Worm (Caenorhabditis elegans) whole organism, young adult: ENCODE data around the gene rnh-1.2.
A peak's percentile ranks its signal among the peaks of the same experiment; 100 is the strongest.

Source experiments
- B0019.2 ChIP-seq: fragments of 200-800 bp; sonication (Bioruptor generic); conservative IDR thresholded peaks from 2 replicates; pipeline ENCODE4 v1.3.6; 2022; ENCODE audit warnings: missing genetic modification reagents, missing genetic modification characterization, missing compliant biosample characterization
- F10E7.11 ChIP-seq: sonication (generic microtip); optimal IDR thresholded peaks from 2 replicates; lab custom pipeline; 2017; ENCODE audit warnings: mild to moderate bottlenecking, missing genetic modification characterization, moderate library complexity, missing compliant biosample characterization
- F33H1.4 ChIP-seq: fragments of 200-800 bp; sonication (Bioruptor generic); IDR thresholded peaks from 2 replicates; pipeline ENCODE4 v1.3.6; 2022; ENCODE audit warnings: missing genetic modification reagents, missing genetic modification characterization, missing compliant biosample characterization
- F49E8.2 ChIP-seq: sonication (generic microtip); optimal IDR thresholded peaks from 3 replicates; lab custom pipeline; 2017; ENCODE audit warnings: missing genetic modification characterization, mild to moderate bottlenecking, missing compliant biosample characterization, antibody characterized with exemption, moderate library complexity; ENCODE audit not compliant: insufficient read depth
- K11D2.4 ChIP-seq: fragments of 200-800 bp; sonication (Bioruptor generic); IDR thresholded peaks from 2 replicates; pipeline ENCODE4 v1.3.6; 2022; ENCODE audit warnings: missing genetic modification reagents, missing genetic modification characterization, missing compliant biosample characterization
- T26A5.8 ChIP-seq: sonication (generic microtip); optimal IDR thresholded peaks from 2 replicates; lab custom pipeline; 2016; ENCODE audit warnings: missing genetic modification characterization, missing compliant biosample characterization
- Y53F4B.3 ChIP-seq: fragments of 200-800 bp; sonication (Bioruptor generic); IDR thresholded peaks from 2 replicates; pipeline ENCODE4 v1.3.6; 2022; ENCODE audit warnings: missing genetic modification reagents, missing genetic modification characterization, missing compliant biosample characterization
- Y56A3A.18 ChIP-seq: fragments of 200-800 bp; sonication (Bioruptor generic); IDR thresholded peaks from 2 replicates; pipeline ENCODE4 v1.3.6; 2022; ENCODE audit warnings: missing genetic modification reagents, missing genetic modification characterization, missing compliant biosample characterization
- Y95B8A.8 ChIP-seq: fragments of 200-800 bp; sonication (Bioruptor generic); IDR thresholded peaks from 2 replicates; pipeline ENCODE4 v1.3.6; 2022; ENCODE audit warnings: missing genetic modification reagents, missing genetic modification characterization, missing compliant biosample characterization
- ZK185.1 ChIP-seq: sonication (generic microtip); optimal IDR thresholded peaks from 2 replicates; lab custom pipeline; 2016; ENCODE audit warnings: mild to moderate bottlenecking, missing genetic modification characterization, missing compliant biosample characterization; ENCODE audit not compliant: poor library complexity, severe bottlenecking
- aptf-2 ChIP-seq: fragments of 200-800 bp; sonication (Bioruptor generic); conservative IDR thresholded peaks from 2 replicates; pipeline ENCODE4 v1.3.6; 2022; ENCODE audit warnings: missing genetic modification reagents, missing genetic modification characterization, missing compliant biosample characterization
- aptf-3 ChIP-seq: fragments of 200-800 bp; sonication (Bioruptor generic); IDR thresholded peaks from 2 replicates; pipeline ENCODE4 v1.3.6; 2022; ENCODE audit warnings: missing genetic modification characterization, missing compliant biosample characterization
- athp-1 ChIP-seq: sonication (generic microtip); optimal IDR thresholded peaks from 2 replicates; lab custom pipeline; 2017; ENCODE audit warnings: mild to moderate bottlenecking, missing genetic modification characterization, missing compliant biosample characterization
- attf-3 ChIP-seq: fragments of 200-800 bp; sonication (Bioruptor generic); conservative IDR thresholded peaks from 2 replicates; pipeline ENCODE4 v1.3.6; 2022; ENCODE audit warnings: missing genetic modification reagents, missing genetic modification characterization, missing compliant biosample characterization
- bed-2 ChIP-seq: fragments of 200-800 bp; sonication (Bioruptor generic); IDR thresholded peaks from 2 replicates; pipeline ENCODE4 v1.3.6; 2022; ENCODE audit warnings: missing genetic modification reagents, missing genetic modification characterization, missing compliant biosample characterization
- ccch-3 ChIP-seq: fragments of 200-800 bp; sonication (Bioruptor generic); optimal IDR thresholded peaks from 2 replicates; lab custom pipeline; 2018; ENCODE audit warnings: mild to moderate bottlenecking, missing genetic modification characterization, missing compliant biosample characterization
- cebp-1 ChIP-seq, 2 experiments: fragments of 200-800 bp in 1 of 2; sonication (Bioruptor generic) in 1 of 2; sonication (generic microtip) in 1 of 2; IDR thresholded peaks in 1 of 2; optimal IDR thresholded peaks in 1 of 2; 2 replicates each; pipeline versions ENCODE4 v1.3.6 to Lab custom; 2017 to 2022; ENCODE audit warnings: missing compliant biosample characterization in 2 of 2, missing genetic modification characterization in 2 of 2, mild to moderate bottlenecking in 1 of 2, missing genetic modification reagents in 1 of 2, moderate library complexity in 1 of 2
- ceh-27 ChIP-seq: fragments of 200-800 bp; sonication (Bioruptor generic); optimal IDR thresholded peaks from 2 replicates; lab custom pipeline; 2018; ENCODE audit warnings: mild to moderate bottlenecking, missing genetic modification characterization, moderate library complexity, missing compliant biosample characterization
- ceh-79 ChIP-seq: sonication (generic microtip); optimal IDR thresholded peaks from 2 replicates; lab custom pipeline; 2017; ENCODE audit warnings: mild to moderate bottlenecking, missing genetic modification characterization, missing compliant biosample characterization
- chd-7 ChIP-seq: sonication (generic microtip); optimal IDR thresholded peaks from 2 replicates; lab custom pipeline; 2016; ENCODE audit warnings: mild to moderate bottlenecking, missing genetic modification characterization, moderate library complexity, missing compliant biosample characterization
- die-1 ChIP-seq: sonication (generic microtip); optimal IDR thresholded peaks from 2 replicates; lab custom pipeline; 2016; ENCODE audit warnings: missing genotype, mild to moderate bottlenecking, missing genetic modification characterization, missing compliant biosample characterization
- dox-1 ChIP-seq: fragments of 200-800 bp; sonication (Bioruptor generic); IDR thresholded peaks from 2 replicates; pipeline ENCODE4 v1.3.6; 2022; ENCODE audit warnings: missing genetic modification reagents, missing genetic modification characterization, missing compliant biosample characterization
- egl-18 ChIP-seq: fragments of 200-800 bp; sonication (Bioruptor generic); IDR thresholded peaks from 2 replicates; pipeline ENCODE4 v1.3.6; 2022; ENCODE audit warnings: missing genetic modification reagents, missing genetic modification characterization, missing compliant biosample characterization
- hmg-1.2 ChIP-seq: fragments of 200-800 bp; sonication (Bioruptor generic); IDR thresholded peaks from 2 replicates; pipeline ENCODE4 v1.3.6; 2022; ENCODE audit warnings: missing genetic modification reagents, missing genetic modification characterization, missing compliant biosample characterization
- let-607 ChIP-seq, 2 experiments: fragments of 200-800 bp in 1 of 2; sonication (Bioruptor generic) in 1 of 2; sonication (generic microtip) in 1 of 2; optimal IDR thresholded peaks; 2 replicates each; lab custom pipeline; 2016 to 2018; ENCODE audit warnings: mild to moderate bottlenecking in 2 of 2, missing compliant biosample characterization in 2 of 2, missing genetic modification characterization in 2 of 2, moderate library complexity in 2 of 2, missing genotype in 1 of 2
- lin-40 ChIP-seq: sonication (generic microtip); optimal IDR thresholded peaks from 2 replicates; lab custom pipeline; 2016; ENCODE audit warnings: missing genetic modification characterization, mild to moderate bottlenecking, missing compliant biosample characterization, missing genotype, missing genetic modification reagents
- lsl-1 ChIP-seq: fragments of 200-800 bp; sonication (Bioruptor generic); optimal IDR thresholded peaks from 2 replicates; lab custom pipeline; 2018; ENCODE audit warnings: mild to moderate bottlenecking, missing genetic modification characterization, moderate library complexity, missing compliant biosample characterization
- lsy-27 ChIP-seq: sonication (generic microtip); optimal IDR thresholded peaks from 2 replicates; lab custom pipeline; 2017; ENCODE audit warnings: missing genetic modification characterization, mild to moderate bottlenecking, missing compliant biosample characterization, antibody characterized with exemption, missing genotype, borderline replicate concordance; ENCODE audit not compliant: insufficient read depth
- madf-6 ChIP-seq: fragments of 200-800 bp; sonication (Bioruptor generic); IDR thresholded peaks from 2 replicates; pipeline ENCODE4 v1.3.6; 2022; ENCODE audit warnings: missing genetic modification reagents, missing genetic modification characterization, missing compliant biosample characterization
- madf-8 ChIP-seq: fragments of 200-800 bp; sonication (Bioruptor generic); conservative IDR thresholded peaks from 2 replicates; pipeline ENCODE4 v1.3.6; 2022; ENCODE audit warnings: missing genetic modification reagents, missing genetic modification characterization, missing compliant biosample characterization
- mcd-1 ChIP-seq: fragments of 200-800 bp; sonication (Bioruptor generic); IDR thresholded peaks from 2 replicates; pipeline ENCODE4 v1.3.6; 2022; ENCODE audit warnings: missing genetic modification reagents, missing genetic modification characterization, missing compliant biosample characterization
- mel-28 ChIP-seq: sonication (generic microtip); optimal IDR thresholded peaks from 2 replicates; lab custom pipeline; 2016; ENCODE audit warnings: borderline replicate concordance, mild to moderate bottlenecking, missing genetic modification characterization, missing compliant biosample characterization
- nfya-1 ChIP-seq: sonication (generic microtip); optimal IDR thresholded peaks from 2 replicates; lab custom pipeline; 2017; ENCODE audit warnings: antibody characterized with exemption, missing compliant biosample characterization, missing genetic modification characterization, borderline replicate concordance; ENCODE audit not compliant: insufficient read depth
- nfyb-1 ChIP-seq: fragments of 200-800 bp; sonication (Bioruptor generic); IDR thresholded peaks from 2 replicates; pipeline ENCODE4 v1.3.6; 2022; ENCODE audit warnings: missing genetic modification reagents, missing genetic modification characterization, missing compliant biosample characterization
- nhr-90 ChIP-seq: sonication (generic microtip); optimal IDR thresholded peaks from 2 replicates; lab custom pipeline; 2016; ENCODE audit warnings: missing genotype, mild to moderate bottlenecking, missing genetic modification characterization, missing compliant biosample characterization
- rcor-1 ChIP-seq: fragments of 200-800 bp; sonication (Bioruptor generic); IDR thresholded peaks from 2 replicates; pipeline ENCODE4 v1.3.6; 2022; ENCODE audit warnings: missing genetic modification reagents, missing genetic modification characterization, missing compliant biosample characterization
- repo-1 ChIP-seq: sonication (generic microtip); optimal IDR thresholded peaks from 2 replicates; lab custom pipeline; 2017; ENCODE audit warnings: mild to moderate bottlenecking, missing genetic modification characterization, missing compliant biosample characterization
- sdz-38 ChIP-seq: sonication (generic microtip); optimal IDR thresholded peaks from 2 replicates; lab custom pipeline; 2016; ENCODE audit warnings: missing genotype, missing genetic modification characterization, missing compliant biosample characterization
- snpc-1.3 ChIP-seq: sonication (generic microtip); optimal IDR thresholded peaks from 2 replicates; lab custom pipeline; 2017; ENCODE audit warnings: missing genetic modification characterization, mild to moderate bottlenecking, missing compliant biosample characterization, antibody characterized with exemption, moderate library complexity, missing genotype, missing genetic modification reagents; ENCODE audit not compliant: insufficient read depth
- somi-1 ChIP-seq: fragments of 200-800 bp; sonication (Bioruptor generic); optimal IDR thresholded peaks from 2 replicates; lab custom pipeline; 2018; ENCODE audit warnings: mild to moderate bottlenecking, missing genetic modification characterization, missing compliant biosample characterization
- xnd-1 ChIP-seq: sonication (generic microtip); optimal IDR thresholded peaks from 2 replicates; lab custom pipeline; 2016; ENCODE audit warnings: missing genotype, missing genetic modification reagents, missing genetic modification characterization, missing compliant biosample characterization
- zfh-2 ChIP-seq: fragments of 200-800 bp; sonication (Bioruptor generic); conservative IDR thresholded peaks from 2 replicates; pipeline ENCODE4 v1.3.6; 2022; ENCODE audit warnings: missing genetic modification reagents, missing genetic modification characterization, missing compliant biosample characterization
- zim-3 ChIP-seq: sonication (generic microtip); optimal IDR thresholded peaks from 2 replicates; lab custom pipeline; 2017; ENCODE audit warnings: mild to moderate bottlenecking, missing genetic modification characterization, moderate library complexity, missing compliant biosample characterization
- ztf-25 ChIP-seq: fragments of 200-800 bp; sonication (Bioruptor generic); IDR thresholded peaks from 2 replicates; pipeline ENCODE4 v1.3.6; 2022; ENCODE audit warnings: missing genetic modification reagents, missing genetic modification characterization, missing compliant biosample characterization

The rnh-1.2 gene

DNA sequence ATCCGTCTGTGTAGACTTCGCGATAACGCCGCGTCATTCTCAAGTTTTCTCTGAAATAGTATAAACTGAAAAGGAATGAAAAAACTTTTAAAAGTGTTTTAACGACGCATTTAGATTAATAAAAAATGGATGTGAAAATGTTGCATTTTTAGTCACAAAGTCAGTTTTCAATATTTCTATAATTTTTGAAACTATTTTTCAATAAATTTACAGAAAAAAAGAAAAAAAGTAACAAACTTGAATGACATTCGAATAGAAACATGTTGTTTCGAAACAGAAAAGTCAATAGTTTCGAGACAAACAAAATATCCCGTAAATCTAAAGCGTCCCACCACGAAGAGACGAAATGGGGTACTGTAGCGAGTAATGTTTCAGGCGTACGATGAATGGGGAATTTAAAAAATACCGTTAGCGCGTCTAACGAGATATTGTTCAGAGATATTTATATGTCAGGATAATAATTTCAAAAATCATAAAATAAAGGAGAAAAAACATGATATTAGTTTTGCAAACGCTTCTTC, at the start of gene rnh-1.2:
Gene rnh-1.2 (minus strand): TSS at position 51 of the 521 bp plus-strand sequence.
- peak; percentile 79 for TF ChIP-seq xnd-1 (tag; lab: Kevin White, UChicago)
- peak; percentile 81 for TF ChIP-seq F33H1.4
- peak; percentile 96 for TF ChIP-seq madf-6
- TF ChIP-seq zfh-2 (GFP tag; lab: Robert Waterston, UW): no peak
- TF ChIP-seq madf-8 (GFP tag; lab: Robert Waterston, UW): peak; percentile 88
- TF ChIP-seq attf-3 (GFP tag; lab: Robert Waterston, UW): no peak
- TF ChIP-seq mel-28 (tag; lab: Kevin White, UChicago): no peak
- TF ChIP-seq lsl-1: peak; percentile 87

DNA sequence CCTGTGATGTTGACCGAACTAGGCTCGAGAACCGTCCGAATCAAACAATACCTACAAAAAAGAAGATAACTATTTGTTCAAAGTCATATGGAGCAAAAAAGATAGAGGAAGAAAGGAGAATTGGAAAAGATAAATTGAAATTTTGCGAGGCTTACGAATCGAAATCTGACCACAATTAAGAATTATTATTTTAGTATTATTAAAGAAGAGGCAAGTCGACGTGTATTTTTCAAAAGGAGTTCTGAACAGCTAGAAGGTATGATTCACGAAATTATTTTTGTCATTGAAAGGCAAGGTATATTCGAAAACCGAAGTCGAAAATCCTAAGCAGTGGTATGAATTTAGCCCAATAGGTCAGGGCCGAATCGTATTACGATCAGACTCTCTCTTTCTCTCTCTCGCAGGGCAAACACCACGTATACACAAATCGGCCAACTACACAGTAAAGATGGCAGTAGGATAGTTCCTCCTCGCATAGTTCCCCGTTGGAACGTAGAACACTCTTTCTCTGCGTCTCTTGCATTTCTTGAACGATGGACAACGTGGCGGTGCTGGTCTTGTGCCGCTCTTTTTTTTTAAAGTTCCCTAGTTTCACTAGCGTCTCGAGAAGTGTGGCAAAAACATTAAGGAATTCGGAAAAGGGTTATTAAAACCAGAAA, 49.3 kb upstream of the rnh-1.2 start, which contains the start of gene vgln-1:
Gene vgln-1 (minus strand): TSS at position 51 of the 659 bp plus-strand sequence.
- TF ChIP-seq Y95B8A.8 (GFP tag; lab: Robert Waterston, UW) (no peak), Y56A3A.18 (GFP tag; lab: Robert Waterston, UW) (0 out of 2 replicates have a peak, but pooled peaks have one; percentile 52), F49E8.2 (no peak), nfya-1 (tag; lab: Kevin White, UChicago) (no peak), ztf-25 (GFP tag; lab: Robert Waterston, UW) (0 out of 2 replicates have a peak, but pooled peaks have one; percentile 56), nfyb-1 (no peak), somi-1 (no peak), K11D2.4 (no peak), lsy-27 (tag; lab: Kevin White, UChicago) (no peak), B0019.2 (GFP tag; lab: Robert Waterston, UW) (no peak), F10E7.11 (tag; lab: Kevin White, UChicago) (no peak), T26A5.8 (no peak), die-1 (tag; lab: Kevin White, UChicago) (no peak), ZK185.1 (tag; lab: Kevin White, UChicago) (peak; percentile 12), bed-2 (GFP tag; lab: Robert Waterston, UW) (no peak), mcd-1 (no peak), aptf-2 (GFP tag; lab: Robert Waterston, UW) (no peak), cebp-1 (GFP tag; IDR thresholded peaks at IDR 0.05; lab: Robert Waterston, UW) (no peak), cebp-1 (tag; optimal IDR thresholded peaks at IDR 0.05; lab: Kevin White, UChicago) (no peak), let-607 (tag; optimal IDR thresholded peaks at IDR 0.05; lab: Kevin White, UChicago) (peak in 1 of 2 experiments; percentile 7), snpc-1.3 (tag; lab: Kevin White, UChicago) (no peak), dox-1 (GFP tag; lab: Robert Waterston, UW) (no peak), rcor-1 (no peak), hmg-1.2 (GFP tag; lab: Robert Waterston, UW) (peak; percentile 48; the same call in 1 of the 2 replicates), chd-7 (tag; lab: Kevin White, UChicago) (no peak), sdz-38 (tag; lab: Kevin White, UChicago) (no peak), aptf-3 (GFP tag; lab: Robert Waterston, UW) (no peak), egl-18 (GFP tag; lab: Robert Waterston, UW) (no peak), madf-6 (peak; percentile 26; the same call in 1 of the 2 replicates), lin-40 (tag; lab: Kevin White, UChicago) (no peak), ceh-79 (tag; lab: Kevin White, UChicago) (no peak), Y53F4B.3 (GFP tag; lab: Robert Waterston, UW) (no peak), nhr-90 (no peak), ceh-27 (GFP tag; lab: Kevin White, UChicago) (peak; percentile 28), zim-3 (tag; lab: Kevin White, UChicago) (no peak), ccch-3 (GFP tag; lab: Kevin White, UChicago) (no peak), athp-1 (tag; lab: Kevin White, UChicago) (no peak), repo-1 (tag; lab: Kevin White, UChicago) (no peak)
